Fruit fly (Drosophila melanogaster): ENCODE data around the gene CG3225.
A peak's percentile ranks its signal among the peaks of the same experiment; 100 is the strongest.

The CG3225 gene

DNA sequence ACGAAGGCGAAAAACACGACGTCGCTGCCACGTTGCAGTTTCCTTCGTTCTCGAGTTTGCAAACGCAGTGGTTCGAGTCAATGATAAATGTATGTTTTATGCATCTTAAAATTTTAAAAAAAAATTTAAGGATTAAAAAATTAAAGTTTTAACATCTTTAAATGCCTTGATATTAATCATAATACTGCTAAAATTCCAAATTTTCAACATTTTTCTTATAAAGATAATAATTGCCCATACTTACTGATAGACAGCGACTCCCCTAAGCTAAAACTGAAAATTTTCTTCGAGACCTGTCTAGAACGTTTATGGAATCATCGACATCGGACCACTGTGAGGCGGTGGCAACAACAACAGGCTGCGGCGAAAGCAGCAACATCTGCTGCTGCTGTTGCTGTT is 3.3 kb upstream of the CG3225 start (continued):
- TF ChIP-seq jing (GFP tag; optimal IDR thresholded peaks at IDR 0.05) (no peak), p53 (GFP tag; optimal IDR thresholded peaks at IDR 0.05) (no peak), Elba2 (GFP tag; optimal IDR thresholded peaks at IDR 0.05) (no peak), Ptx1 (GFP tag; IDR thresholded peaks at IDR 0.05) (peak; percentile 70), ap (GFP tag; IDR thresholded peaks at IDR 0.05) (no peak), dmrt99B (tag; optimal IDR thresholded peaks at IDR 0.05) (peak; percentile 85), CG31224 (GFP tag; IDR thresholded peaks at IDR 0.05) (peak; percentile 50; the same call in 1 of the 2 replicates), CG8924 (tag; optimal IDR thresholded peaks at IDR 0.05) (peak; percentile 70), CG11696 (GFP tag; IDR thresholded peaks at IDR 0.05) (0 out of 2 replicates have a peak, but pooled peaks have one; percentile 34), emc (GFP tag; optimal IDR thresholded peaks at IDR 0.05) (peak; percentile 8), eve (GFP tag; optimal IDR thresholded peaks at IDR 0.05) (no peak), gcm2 (GFP tag; optimal IDR thresholded peaks at IDR 0.05) (peak; percentile 13), pb (GFP tag; optimal IDR thresholded peaks at IDR 0.05) (no peak), CG16863 (GFP tag; optimal IDR thresholded peaks at IDR 0.05) (no peak), crc (GFP tag; optimal IDR thresholded peaks at IDR 0.05) (no peak), CG12071 (GFP tag; optimal IDR thresholded peaks at IDR 0.05) (peak; percentile 8), CG31441 (GFP tag; IDR thresholded peaks at IDR 0.05) (peak; percentile 82), Dp (GFP tag; optimal IDR thresholded peaks at IDR 0.05) (no peak), Dip2 (GFP tag; IDR thresholded peaks at IDR 0.05) (0 out of 2 replicates have a peak, but pooled peaks have one; percentile 28), org-1 (GFP tag; optimal IDR thresholded peaks at IDR 0.05) (peak; percentile 61), B-H1 (GFP tag; IDR thresholded peaks at IDR 0.05) (peak; percentile 31; the same call in 2 of the 3 replicates), Vsx1 (GFP tag; optimal IDR thresholded peaks at IDR 0.05) (no peak), Xrp1 (GFP tag; IDR thresholded peaks at IDR 0.05) (peak; percentile 77), lab (GFP tag; optimal IDR thresholded peaks at IDR 0.05) (peak; percentile 84), rib (GFP tag; IDR thresholded peaks at IDR 0.05) (peak; percentile 20; the same call in 1 of the 2 replicates), mirr (GFP tag; optimal IDR thresholded peaks at IDR 0.05) (no peak), Dref (GFP tag; IDR thresholded peaks at IDR 0.05) (no peak), ro (GFP tag; IDR thresholded peaks at IDR 0.05) (no peak), CG10654 (GFP tag; optimal IDR thresholded peaks at IDR 0.05) (peak; percentile 20), vvl (GFP tag; IDR thresholded peaks at IDR 0.05) (peak; percentile 65), H15 (GFP tag; IDR thresholded peaks at IDR 0.05) (no peak), Sox100B (GFP tag; optimal IDR thresholded peaks at IDR 0.05) (peak; percentile 76), tap (tag; optimal IDR thresholded peaks at IDR 0.05) (no peak)

DNA sequence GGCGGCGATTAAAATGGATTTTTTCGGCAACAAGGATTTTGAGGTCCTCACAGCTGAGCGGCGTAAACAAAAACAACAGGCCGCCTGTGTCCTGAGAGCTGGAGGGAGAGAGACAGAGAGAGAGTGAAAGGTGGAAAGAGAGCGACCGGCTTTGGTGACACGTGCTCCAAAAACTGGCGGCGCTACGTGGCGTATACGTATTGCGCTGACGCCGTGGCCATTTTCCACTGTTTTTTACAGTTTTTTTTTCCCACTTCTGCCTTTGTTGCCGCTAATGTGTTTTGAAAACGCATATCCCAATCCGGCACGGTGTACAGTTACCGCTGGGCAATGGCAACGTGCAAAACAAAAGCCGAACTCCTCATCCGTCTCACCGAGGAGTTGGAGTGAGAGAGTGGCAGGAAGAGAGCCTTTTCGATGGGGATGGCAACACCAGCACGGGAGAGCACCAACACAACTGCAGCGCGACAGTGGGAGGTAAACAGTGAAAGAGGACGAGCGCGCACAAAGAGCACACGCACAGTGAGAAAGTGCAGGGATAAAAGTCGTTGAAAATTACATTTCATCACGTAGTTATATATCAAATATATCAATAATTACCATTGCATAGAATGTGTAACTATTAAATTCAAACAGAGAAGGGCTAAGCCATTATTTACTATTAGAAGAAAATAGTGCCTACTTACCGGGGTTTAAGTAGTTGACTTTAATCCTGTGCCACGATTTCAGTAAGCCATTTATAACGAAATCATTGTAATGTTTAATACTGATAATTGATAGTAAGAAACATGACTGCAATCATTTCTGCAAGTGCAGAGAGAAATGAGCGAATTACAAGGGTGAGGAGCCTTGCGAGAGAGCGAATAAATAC is 2.6 kb upstream of the CG3225 start:
- TF ChIP-seq ERR (GFP tag; optimal IDR thresholded peaks at IDR 0.05) (no peak), CG15514 (GFP tag; optimal IDR thresholded peaks at IDR 0.05) (no peak), CG18764 (GFP tag; optimal IDR thresholded peaks at IDR 0.05) (no peak), CG32772 (GFP tag; IDR thresholded peaks at IDR 0.05) (peak; percentile 38), Deaf1 (tag; optimal IDR thresholded peaks at IDR 0.05) (no peak), BtbVII (GFP tag; optimal IDR thresholded peaks at IDR 0.05) (no peak), HmgD (GFP tag; optimal IDR thresholded peaks at IDR 0.05) (no peak), Ptx1 (GFP tag; IDR thresholded peaks at IDR 0.05) (peak; percentile 43), cg (GFP tag; optimal IDR thresholded peaks at IDR 0.05) (peak; percentile 15), CG3995 (GFP tag; optimal IDR thresholded peaks at IDR 0.05) (no peak), CG8924 (tag; optimal IDR thresholded peaks at IDR 0.05) (peak; percentile 80), Hr51 (GFP tag; optimal IDR thresholded peaks at IDR 0.05) (peak in 1 of 2 experiments; percentile 60), eyg (GFP tag; optimal IDR thresholded peaks at IDR 0.05) (peak; percentile 21), tin (GFP tag; optimal IDR thresholded peaks at IDR 0.05) (peak; percentile 50), Dek (tag; optimal IDR thresholded peaks at IDR 0.05) (no peak), HLH3B (GFP tag; IDR thresholded peaks at IDR 0.05) (peak; percentile 44; the same call in 1 of the 2 replicates), sens-2 (GFP tag; IDR thresholded peaks at IDR 0.05) (no peak), lola (GFP tag; optimal IDR thresholded peaks at IDR 0.05) (peak in 1 of 3 experiments; percentile 73), CG9609 (GFP tag; optimal IDR thresholded peaks at IDR 0.05) (no peak), CG2889 (GFP tag; IDR thresholded peaks at IDR 0.05) (0 out of 3 replicates have a peak, but pooled peaks have one; percentile 4)

Data from whole organism, embryonic.